Worm (Caenorhabditis elegans): ENCODE measurements around the gene B0554.7.

DNA sequence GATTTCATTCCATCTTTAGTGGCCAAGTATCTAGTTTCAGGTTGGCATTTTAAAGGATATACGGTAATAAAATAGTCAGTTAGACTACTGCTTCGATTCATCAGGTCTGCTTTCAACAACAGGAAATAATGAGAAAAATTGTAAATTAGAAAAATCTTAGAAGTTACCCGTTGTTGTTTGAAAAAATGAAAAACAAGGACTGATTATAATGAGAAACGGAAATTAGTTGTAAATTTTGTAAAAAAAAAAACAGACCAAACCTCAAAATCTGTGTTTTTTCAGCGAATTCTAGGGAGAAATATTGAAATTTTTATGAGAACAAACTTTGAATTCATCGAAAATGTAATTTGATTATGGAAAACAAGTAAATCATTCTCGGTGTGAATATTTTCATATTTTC, 37.8 kb downstream of the B0554.7 start, which contains the start of gene srh-62:
- TF ChIP-seq flt-1 (GFP tag; IDR thresholded peaks at IDR 0.05) = no peak
- no peak for TF ChIP-seq klf-2 (GFP tag; conservative IDR thresholded peaks at IDR 0.05)
- no peak for TF ChIP-seq ztf-29 (GFP tag; IDR thresholded peaks at IDR 0.05)
- no peak for TF ChIP-seq ref-1 (GFP tag; conservative IDR thresholded peaks at IDR 0.05)
- no peak for TF ChIP-seq T22C8.4 (GFP tag; IDR thresholded peaks at IDR 0.05)
- no peak for TF ChIP-seq med-1 (GFP tag; optimal IDR thresholded peaks at IDR 0.05; ENCODE audit: insufficient read depth)
